Worm (Caenorhabditis elegans): Measurements from ENCODE around the gene sqst-1.

- TF ChIP-seq nhr-25 (tag; optimal IDR thresholded peaks at IDR 0.05), result no peak
- no peak for TF ChIP-seq elt-3 (tag; optimal IDR thresholded peaks at IDR 0.05)
- no peak for TF ChIP-seq lin-39 (tag; optimal IDR thresholded peaks at IDR 0.05)
These were observed 50.1 kb downstream of the sqst-1 start, which contains the start of gene repo-1 for ce11 chrIV:12084178-12084577.
